Worm (Caenorhabditis elegans) whole organism, L4/young adult: ENCODE data around the gene T22F3.10.
"Not testable (repeated sequence)": the region's sequence is repeated elsewhere in the genome, so short reads cannot be mapped to it uniquely, and the experiment has no call there.

Experiments used
- W03F9.2 ChIP-seq: fragments of 150-350 bp; optimal IDR thresholded peaks from 2 replicates; lab custom pipeline; 2014; ENCODE audit warnings: missing biosample characterization, missing genetic modification characterization
- him-1 ChIP-seq: sonication (generic microtip); optimal IDR thresholded peaks from 2 replicates; lab custom pipeline; 2016; ENCODE audit warnings: missing genotype, missing genetic modification reagents, missing genetic modification characterization, missing compliant biosample characterization

ce11 chrV:3620608-3621007 is 9.1 kb upstream of the T22F3.10 start, which contains the start of gene srx-93:
- not testable (repeated sequence) for TF ChIP-seq him-1; W03F9.2 (tag; lab: Kevin White, UChicago)
